Fruit fly (Drosophila melanogaster) whole organism, embryonic: ENCODE measurements around the gene Chd64.

Source experiments
- CG11247 ChIP-seq: fragments of 200-800 bp; sonication (Bioruptor generic); IDR thresholded peaks from 2 replicates; pipeline ENCODE4 v1.3.6; 2022; ENCODE audit warnings: missing biosample characterization, missing genetic modification characterization
- CG2889 ChIP-seq: fragments of 200-800 bp; sonication (Bioruptor generic); IDR thresholded peaks from 3 replicates; pipeline ENCODE4 v1.3.6; 2022; ENCODE audit warnings: missing biosample characterization, missing genetic modification characterization
- ac ChIP-seq: fragments of 200-800 bp; sonication (Bioruptor generic); optimal IDR thresholded peaks from 3 replicates; lab custom pipeline; 2017; ENCODE audit warnings: missing biosample characterization, mild to moderate bottlenecking, missing genetic modification characterization
- bbx ChIP-seq: fragments of 200-800 bp; sonication (Bioruptor generic); IDR thresholded peaks from 2 replicates; pipeline ENCODE4 v1.3.6; 2022; ENCODE audit warnings: missing biosample characterization, missing genetic modification characterization; ENCODE audit not compliant: partially characterized antibody
- kay ChIP-seq: fragments of 200-800 bp; sonication (Bioruptor generic); optimal IDR thresholded peaks from 2 replicates; lab custom pipeline; 2016; ENCODE audit warnings: missing biosample characterization, missing genetic modification characterization
- repo ChIP-seq: fragments of 200-800 bp; sonication (Bioruptor generic); optimal IDR thresholded peaks from 2 replicates; lab custom pipeline; 2016; ENCODE audit warnings: missing biosample characterization, missing genetic modification characterization
- sens-2 ChIP-seq: fragments of 200-800 bp; sonication (Bioruptor generic); IDR thresholded peaks from 2 replicates; pipeline ENCODE4 v1.3.6; 2022; ENCODE audit warnings: missing biosample characterization, missing genetic modification characterization

dm6 chr3L:4087281-4087680 lies 34.9 kb downstream of the Chd64 start, which contains the start of gene CG14989:
- TF ChIP-seq ac (GFP tag; lab: Kevin White, UChicago) (no peak), CG11247 (GFP tag; lab: Robert Waterston, UW) (no peak), bbx (GFP tag; lab: Robert Waterston, UW) (no peak), CG2889 (GFP tag; lab: Robert Waterston, UW) (no peak), repo (no peak), sens-2 (GFP tag; lab: Robert Waterston, UW) (no peak), kay (GFP tag; lab: Kevin White, UChicago) (no peak)
